Fruit fly (Drosophila melanogaster): Measurements from ENCODE around the gene CG8028.

The CG8028 gene

dm6 chrX:19317058-19317767 is 37.1 kb upstream of the CG8028 start (continued):
- TF ChIP-seq exex (tag; optimal IDR thresholded peaks at IDR 0.05) (peak; percentile 74), CG17361 (GFP tag; IDR thresholded peaks at IDR 0.05) (peak; percentile 79), Bdp1 (GFP tag; optimal IDR thresholded peaks at IDR 0.05) (no peak), CG7556 (GFP tag; optimal IDR thresholded peaks at IDR 0.05) (peak; percentile 73), repo (GFP tag; optimal IDR thresholded peaks at IDR 0.05) (no peak), GATAe (GFP tag; conservative IDR thresholded peaks at IDR 0.05) (no peak), Adf1 (GFP tag; IDR thresholded peaks at IDR 0.05) (no peak; the same call in 1 of the 2 replicates), CG17359 (tag; optimal IDR thresholded peaks at IDR 0.05) (peak; percentile 63), C15 (GFP tag; IDR thresholded peaks at IDR 0.05) (no peak), CG1647 (GFP tag; optimal IDR thresholded peaks at IDR 0.05) (no peak), CG2889 (GFP tag; IDR thresholded peaks at IDR 0.05) (0 out of 3 replicates have a peak, but pooled peaks have one; percentile 26), shn (GFP tag; optimal IDR thresholded peaks at IDR 0.05) (no peak), CG13296 (GFP tag; optimal IDR thresholded peaks at IDR 0.05) (peak; percentile 61), CG7987 (GFP tag; optimal IDR thresholded peaks at IDR 0.05) (no peak), Camta (GFP tag; optimal IDR thresholded peaks at IDR 0.05) (peak; percentile 25), CG14441 (GFP tag; IDR thresholded peaks at IDR 0.05) (peak; percentile 19; the same call in 1 of the 2 replicates), CG2120 (GFP tag; optimal IDR thresholded peaks at IDR 0.05) (peak; percentile 13), chn (GFP tag; optimal IDR thresholded peaks at IDR 0.05) (no peak), CG4820 (GFP tag; optimal IDR thresholded peaks at IDR 0.05) (peak; percentile 43), CG10366 (GFP tag; IDR thresholded peaks at IDR 0.05) (peak; percentile 27; the same call in 1 of the 2 replicates), cas (GFP tag; IDR thresholded peaks at IDR 0.05) (no peak), crc (GFP tag; optimal IDR thresholded peaks at IDR 0.05) (no peak), E2f2 (GFP tag; IDR thresholded peaks at IDR 0.05) (peak; percentile 38; the same call in 1 of the 2 replicates), abd-A (tag; optimal IDR thresholded peaks at IDR 0.05) (no peak), ato (GFP tag; IDR thresholded peaks at IDR 0.05; ENCODE audit: partially characterized antibody) (no peak), Sry-δ (GFP tag; optimal IDR thresholded peaks at IDR 0.05) (no peak), H2.0 (GFP tag; IDR thresholded peaks at IDR 0.05) (peak; percentile 34; the same call in 1 of the 2 replicates), Spps (tag; optimal IDR thresholded peaks at IDR 0.05) (peak; percentile 54), CG10274 (GFP tag; optimal IDR thresholded peaks at IDR 0.05) (no peak), Hr51 (GFP tag; optimal IDR thresholded peaks at IDR 0.05) (peak in 1 of 2 experiments; percentile 80), bab2 (GFP tag; optimal IDR thresholded peaks at IDR 0.05) (no peak), eyg (GFP tag; optimal IDR thresholded peaks at IDR 0.05) (no peak), CG32532 (GFP tag; IDR thresholded peaks at IDR 0.05) (peak; percentile 59), vnd (GFP tag; IDR thresholded peaks at IDR 0.05; ENCODE audit: partially characterized antibody) (no peak), Hmx (GFP tag; optimal IDR thresholded peaks at IDR 0.05) (no peak), CoRest (tag; optimal IDR thresholded peaks at IDR 0.05) (peak; percentile 75), CG33557 (GFP tag; optimal IDR thresholded peaks at IDR 0.05) (no peak), zen (tag; optimal IDR thresholded peaks at IDR 0.05) (peak; percentile 46), CG15073 (GFP tag; optimal IDR thresholded peaks at IDR 0.05) (no peak), ash1 (GFP tag; optimal IDR thresholded peaks at IDR 0.05) (no peak), D19B (GFP tag; optimal IDR thresholded peaks at IDR 0.05) (peak; percentile 2), ap (GFP tag; IDR thresholded peaks at IDR 0.05) (0 out of 2 replicates have a peak, but pooled peaks have one; percentile 28), dan (GFP tag; IDR thresholded peaks at IDR 0.05) (no peak), hth (optimal IDR thresholded peaks at IDR 0.05) (no peak), Tbp (GFP tag; optimal IDR thresholded peaks at IDR 0.05) (no peak), Lhr (GFP tag; optimal IDR thresholded peaks at IDR 0.05) (no peak), CG14860 (GFP tag; IDR thresholded peaks at IDR 0.05; ENCODE audit: partially characterized antibody) (no peak), seq (GFP tag; IDR thresholded peaks at IDR 0.05) (peak; percentile 61), CG8359 (GFP tag; optimal IDR thresholded peaks at IDR 0.05; ENCODE audit: borderline replicate concordance) (peak; percentile 4), B-H1 (GFP tag; IDR thresholded peaks at IDR 0.05) (peak; percentile 18; the same call in 1 of the 3 replicates)
